Fruit fly (Drosophila melanogaster): ENCODE measurements around the gene Prim1.

Gene Prim1

dm6 chr3L:8363266-8363665, 23.2 kb downstream of the Prim1 start:
- TF ChIP-seq fru (GFP tag; optimal IDR thresholded peaks at IDR 0.05) (no peak), dmrt93B (GFP tag; optimal IDR thresholded peaks at IDR 0.05) (no peak), CG9705 (GFP tag; optimal IDR thresholded peaks at IDR 0.05) (no peak), dl (GFP tag; optimal IDR thresholded peaks at IDR 0.05; ENCODE audit: insufficient read depth in 1 of 2, partially characterized antibody in 2 of 2) (no peak), sv (GFP tag; optimal IDR thresholded peaks at IDR 0.05) (no peak)

DNA sequence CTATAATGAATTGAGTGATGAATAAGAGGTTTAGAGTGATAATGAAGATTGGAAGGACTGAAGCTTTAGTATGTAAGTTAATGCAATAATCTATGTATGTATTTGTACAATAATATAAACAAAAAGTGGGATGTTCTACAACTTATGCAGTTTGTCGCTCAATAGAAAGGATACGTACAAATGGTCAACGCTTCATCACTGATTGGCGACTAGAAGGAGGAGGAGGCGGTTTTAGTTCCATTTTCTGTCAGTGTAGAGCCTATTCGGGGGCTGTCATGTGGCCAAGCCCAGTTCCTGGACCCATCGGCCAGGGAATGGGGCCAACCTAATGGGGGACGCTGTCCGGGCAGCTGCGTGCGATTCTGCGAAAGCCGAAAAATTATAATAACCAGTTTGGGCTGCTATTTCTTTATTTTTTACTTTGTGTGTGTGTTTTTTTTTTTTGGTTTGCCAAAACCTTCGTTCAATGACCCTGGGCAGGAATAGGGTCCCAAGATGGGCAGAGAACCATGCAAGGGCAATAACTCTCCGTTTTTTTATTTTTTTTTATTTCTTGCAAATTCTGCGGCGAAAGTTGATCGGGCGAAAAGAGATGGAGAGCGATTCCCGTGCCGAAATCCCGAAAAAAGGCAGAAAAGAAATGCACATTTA, 28.7 kb downstream of the Prim1 start:
- TF ChIP-seq Hnf4 (GFP tag; optimal IDR thresholded peaks at IDR 0.05), result no peak
- TF ChIP-seq h (GFP tag; optimal IDR thresholded peaks at IDR 0.05), result peak; percentile 79
- TF ChIP-seq ey (GFP tag; optimal IDR thresholded peaks at IDR 0.05), result peak; percentile 77
- TF ChIP-seq tai (GFP tag; optimal IDR thresholded peaks at IDR 0.05), result no peak
- TF ChIP-seq sv (GFP tag; optimal IDR thresholded peaks at IDR 0.05), result no peak
- TF ChIP-seq Rel (GFP tag; optimal IDR thresholded peaks at IDR 0.05), result peak; percentile 89
- no peak for TF ChIP-seq Rel (tag; optimal IDR thresholded peaks at IDR 0.05)
- TF ChIP-seq CG32264 (GFP tag; optimal IDR thresholded peaks at IDR 0.05), result no peak
- TF ChIP-seq OdsH (GFP tag; optimal IDR thresholded peaks at IDR 0.05), result peak; percentile 67
- peak; percentile 63 for TF ChIP-seq woc (GFP tag; optimal IDR thresholded peaks at IDR 0.05)
- no peak for TF ChIP-seq brk (GFP tag; optimal IDR thresholded peaks at IDR 0.05)
- TF ChIP-seq N (GFP tag; optimal IDR thresholded peaks at IDR 0.05), result no peak
- TF ChIP-seq dl (GFP tag; optimal IDR thresholded peaks at IDR 0.05; ENCODE audit: insufficient read depth in 1 of 2, partially characterized antibody in 2 of 2), result no peak
- no peak for TF ChIP-seq GATAd (GFP tag; optimal IDR thresholded peaks at IDR 0.05)
- no peak for TF ChIP-seq Abd-B (GFP tag; optimal IDR thresholded peaks at IDR 0.05)
- no peak for TF ChIP-seq lola (GFP tag; optimal IDR thresholded peaks at IDR 0.05)
- TF ChIP-seq Dfd (GFP tag; optimal IDR thresholded peaks at IDR 0.05), result no peak
- no peak for TF ChIP-seq dsf (GFP tag; optimal IDR thresholded peaks at IDR 0.05; ENCODE audit: borderline replicate concordance)
- TF ChIP-seq fru (GFP tag; optimal IDR thresholded peaks at IDR 0.05), result peak; percentile 77
- peak; percentile 55 for TF ChIP-seq Sp1 (GFP tag; optimal IDR thresholded peaks at IDR 0.05)
- TF ChIP-seq sage (GFP tag; optimal IDR thresholded peaks at IDR 0.05), result peak; percentile 36
- peak; percentile 68 for TF ChIP-seq HLH106 (tag; optimal IDR thresholded peaks at IDR 0.05)
- TF ChIP-seq usp (GFP tag; optimal IDR thresholded peaks at IDR 0.05), result no peak
- TF ChIP-seq pan (optimal IDR thresholded peaks at IDR 0.05), result no peak
- no peak for TF ChIP-seq Jra (GFP tag; optimal IDR thresholded peaks at IDR 0.05)
- TF ChIP-seq Vsx2 (GFP tag; optimal IDR thresholded peaks at IDR 0.05; ENCODE audit: partially characterized antibody), result no peak
- TF ChIP-seq Mio (GFP tag; optimal IDR thresholded peaks at IDR 0.05), result no peak
- no peak for TF ChIP-seq Hr83 (GFP tag; optimal IDR thresholded peaks at IDR 0.05; ENCODE audit: poor library complexity, severe bottlenecking)
- peak; percentile 60 for TF ChIP-seq dmrt93B (GFP tag; optimal IDR thresholded peaks at IDR 0.05)
- TF ChIP-seq Hr78 (GFP tag; optimal IDR thresholded peaks at IDR 0.05), result no peak
- TF ChIP-seq jim (GFP tag; optimal IDR thresholded peaks at IDR 0.05), result no peak
- TF ChIP-seq Dif (GFP tag; optimal IDR thresholded peaks at IDR 0.05; ENCODE audit: partially characterized antibody), result no peak
- peak; percentile 52 for TF ChIP-seq br (GFP tag; optimal IDR thresholded peaks at IDR 0.05)
- no peak for TF ChIP-seq CG9705 (GFP tag; optimal IDR thresholded peaks at IDR 0.05)
- peak; percentile 32 for TF ChIP-seq rgr (GFP tag; optimal IDR thresholded peaks at IDR 0.05)
- TF ChIP-seq Myc (optimal IDR thresholded peaks at IDR 0.05), result no peak
- TF ChIP-seq psq (GFP tag; optimal IDR thresholded peaks at IDR 0.05), result peak; percentile 32
- peak; percentile 88 for TF ChIP-seq CrebA (GFP tag; optimal IDR thresholded peaks at IDR 0.05; ENCODE audit: borderline replicate concordance)
- TF ChIP-seq foxo (GFP tag; optimal IDR thresholded peaks at IDR 0.05), result peak in 1 of 2 experiments; percentile 60

- peak; percentile 7 for TF ChIP-seq Sp1 (GFP tag; optimal IDR thresholded peaks at IDR 0.05)
- TF ChIP-seq Myc (optimal IDR thresholded peaks at IDR 0.05), result no peak
- TF ChIP-seq foxo (GFP tag; optimal IDR thresholded peaks at IDR 0.05), result no peak
- TF ChIP-seq GATAd (GFP tag; optimal IDR thresholded peaks at IDR 0.05), result no peak
- no peak for TF ChIP-seq jim (GFP tag; optimal IDR thresholded peaks at IDR 0.05)
- no peak for TF ChIP-seq lola (GFP tag; optimal IDR thresholded peaks at IDR 0.05)
Measured at dm6 chr3L:8369456-8369855, 29.3 kb downstream of the Prim1 start.
